Fruit fly (Drosophila melanogaster) whole organism, embryonic: Measurements from ENCODE around the gene cic.

ENCODE experiments used
- CG10209 ChIP-seq: fragments of 200-800 bp; sonication (Bioruptor generic); optimal IDR thresholded peaks from 3 replicates; lab custom pipeline; 2017; ENCODE audit warnings: missing biosample characterization, mild to moderate bottlenecking, missing genetic modification characterization, missing genetic modification reagents
- CG10274 ChIP-seq: fragments of 200-800 bp; sonication (Bioruptor generic); optimal IDR thresholded peaks from 3 replicates; lab custom pipeline; 2017; ENCODE audit warnings: missing biosample characterization, mild to moderate bottlenecking, missing genetic modification characterization
- CG11093 ChIP-seq: fragments of 200-800 bp; sonication (Bioruptor generic); IDR thresholded peaks from 3 replicates; pipeline ENCODE4 v1.3.6; 2022; ENCODE audit warnings: missing biosample characterization, missing genetic modification characterization
- CG11504 ChIP-seq: fragments of 200-800 bp; sonication (Bioruptor generic); optimal IDR thresholded peaks from 3 replicates; lab custom pipeline; 2019; ENCODE audit warnings: missing biosample characterization, mild to moderate bottlenecking, missing genetic modification characterization, moderate library complexity
- CG1233 ChIP-seq: fragments of 200-800 bp; sonication (Bioruptor generic); optimal IDR thresholded peaks from 4 replicates; lab custom pipeline; 2018; ENCODE audit warnings: missing biosample characterization, mild to moderate bottlenecking, missing genetic modification characterization
- CG12391 ChIP-seq: fragments of 200-800 bp; sonication (Bioruptor generic); optimal IDR thresholded peaks from 3 replicates; lab custom pipeline; 2018; ENCODE audit warnings: missing biosample characterization, mild to moderate bottlenecking, missing genetic modification characterization, moderate library complexity
- CG12659 ChIP-seq: fragments of 200-800 bp; sonication (Bioruptor generic); optimal IDR thresholded peaks from 3 replicates; lab custom pipeline; 2017; ENCODE audit warnings: mild to moderate bottlenecking, missing biosample characterization, missing genetic modification reagents, missing genetic modification characterization
- CG12769 ChIP-seq: fragments of 200-800 bp; sonication (Bioruptor generic); optimal IDR thresholded peaks from 2 replicates; lab custom pipeline; 2019; ENCODE audit warnings: missing biosample characterization, mild to moderate bottlenecking, missing genetic modification characterization, moderate library complexity
- CG13296 ChIP-seq: fragments of 200-800 bp; sonication (Bioruptor generic); optimal IDR thresholded peaks from 3 replicates; lab custom pipeline; 2018; ENCODE audit warnings: missing biosample characterization, mild to moderate bottlenecking, missing genetic modification characterization
- CG13624 ChIP-seq: fragments of 200-800 bp; sonication (Bioruptor generic); optimal IDR thresholded peaks from 2 replicates; lab custom pipeline; 2016; ENCODE audit warnings: missing biosample characterization, missing genetic modification characterization
- CG13775 ChIP-seq: fragments of 200-800 bp; sonication (Bioruptor generic); optimal IDR thresholded peaks from 3 replicates; lab custom pipeline; 2017; ENCODE audit warnings: missing biosample characterization, mild to moderate bottlenecking, missing genetic modification characterization
- CG14710 ChIP-seq: fragments of 200-800 bp; sonication (Bioruptor generic); optimal IDR thresholded peaks from 3 replicates; lab custom pipeline; 2019; ENCODE audit warnings: missing biosample characterization, mild to moderate bottlenecking, missing genetic modification characterization, moderate library complexity
- CG17186 ChIP-seq: fragments of 200-800 bp; sonication (Bioruptor generic); optimal IDR thresholded peaks from 3 replicates; lab custom pipeline; 2017; ENCODE audit warnings: missing biosample characterization, missing genetic modification reagents, missing genetic modification characterization
- CG17361 ChIP-seq: fragments of 200-800 bp; sonication (Bioruptor generic); IDR thresholded peaks from 3 replicates; pipeline ENCODE4 v1.3.6; 2022; ENCODE audit warnings: missing biosample characterization, missing genetic modification characterization
- CG17802 ChIP-seq: fragments of 200-800 bp; sonication (Bioruptor generic); optimal IDR thresholded peaks from 2 replicates; lab custom pipeline; 2018; ENCODE audit warnings: missing biosample characterization, mild to moderate bottlenecking, missing genetic modification characterization, moderate library complexity
- CG18619 ChIP-seq: fragments of 200-800 bp; sonication (Bioruptor generic); optimal IDR thresholded peaks from 3 replicates; lab custom pipeline; 2017; ENCODE audit warnings: missing biosample characterization, mild to moderate bottlenecking, missing genetic modification characterization
- CG2120 ChIP-seq: fragments of 200-800 bp; sonication (Bioruptor generic); optimal IDR thresholded peaks from 3 replicates; lab custom pipeline; 2016; ENCODE audit warnings: missing biosample characterization, missing genetic modification characterization
- CG2199 ChIP-seq: fragments of 200-800 bp; sonication (Bioruptor generic); IDR thresholded peaks from 3 replicates; pipeline ENCODE4 v1.3.6; 2022; ENCODE audit warnings: missing biosample characterization, missing genetic modification characterization
- CG2678 ChIP-seq: fragments of 200-800 bp; sonication (Bioruptor generic); optimal IDR thresholded peaks from 3 replicates; lab custom pipeline; 2019; ENCODE audit warnings: missing biosample characterization, mild to moderate bottlenecking, missing genetic modification characterization, moderate library complexity
- CG3847 ChIP-seq: fragments of 200-800 bp; sonication (Bioruptor generic); IDR thresholded peaks from 2 replicates; pipeline ENCODE4 v1.3.6; 2022; ENCODE audit warnings: missing biosample characterization, missing genetic modification characterization
- CG5180 ChIP-seq: fragments of 200-800 bp; sonication (Bioruptor generic); optimal IDR thresholded peaks from 3 replicates; lab custom pipeline; 2017; ENCODE audit warnings: missing biosample characterization, missing genetic modification characterization, mild to moderate bottlenecking, moderate library complexity, missing genetic modification reagents
- CG6791 ChIP-seq: fragments of 200-800 bp; sonication (Bioruptor generic); IDR thresholded peaks from 3 replicates; pipeline ENCODE4 v1.3.6; 2022; ENCODE audit warnings: missing biosample characterization, missing genetic modification characterization; ENCODE audit not compliant: partially characterized antibody
- CG7556 ChIP-seq: fragments of 200-800 bp; sonication (Bioruptor generic); optimal IDR thresholded peaks from 2 replicates; lab custom pipeline; 2017; ENCODE audit warnings: missing biosample characterization, mild to moderate bottlenecking, missing genetic modification characterization
- CG7839 ChIP-seq: fragments of 200-800 bp; sonication (Bioruptor generic); optimal IDR thresholded peaks from 3 replicates; lab custom pipeline; 2018; ENCODE audit warnings: missing biosample characterization, mild to moderate bottlenecking, missing genetic modification characterization, moderate library complexity
- CG9437 ChIP-seq: fragments of 200-800 bp; sonication (Bioruptor generic); optimal IDR thresholded peaks from 2 replicates; lab custom pipeline; 2018; ENCODE audit warnings: missing biosample characterization, mild to moderate bottlenecking, missing genetic modification characterization
- CG9727 ChIP-seq: fragments of 200-800 bp; sonication (Bioruptor generic); optimal IDR thresholded peaks from 3 replicates; lab custom pipeline; 2017; ENCODE audit warnings: missing biosample characterization, mild to moderate bottlenecking, missing genetic modification characterization
- CoRest ChIP-seq: fragments of 200-800 bp; sonication (Bioruptor generic); optimal IDR thresholded peaks from 3 replicates; lab custom pipeline; 2018; ENCODE audit warnings: missing biosample characterization, mild to moderate bottlenecking, missing genetic modification characterization, moderate library complexity
- D19B ChIP-seq: fragments of 200-800 bp; sonication (Bioruptor generic); optimal IDR thresholded peaks from 2 replicates; lab custom pipeline; 2017; ENCODE audit warnings: missing biosample characterization, mild to moderate bottlenecking, missing genetic modification characterization
- Deaf1 ChIP-seq: fragments of 200-800 bp; optimal IDR thresholded peaks from 3 replicates; lab custom pipeline; 2019; ENCODE audit warnings: missing biosample characterization, mild to moderate bottlenecking, missing genetic modification characterization, moderate library complexity
- Hr51 ChIP-seq, 2 experiments: fragments of 200-800 bp; sonication (Bioruptor generic); optimal IDR thresholded peaks; 2 replicates in 1 of 2; 3 replicates in 1 of 2; lab custom pipeline; 2016 to 2018; ENCODE audit warnings: missing biosample characterization in 2 of 2, missing genetic modification characterization in 2 of 2, mild to moderate bottlenecking in 1 of 2, moderate library complexity in 1 of 2
- Nf-YA ChIP-seq: fragments of 200-800 bp; sonication (Bioruptor generic); IDR thresholded peaks from 2 replicates; pipeline ENCODE4 v1.3.6; 2022; ENCODE audit warnings: missing biosample characterization, missing genetic modification characterization
- Nf-YC ChIP-seq: fragments of 200-800 bp; optimal IDR thresholded peaks from 3 replicates; lab custom pipeline; 2019; ENCODE audit warnings: missing biosample characterization, mild to moderate bottlenecking, missing genetic modification characterization, moderate library complexity
- Ptx1 ChIP-seq: fragments of 200-800 bp; sonication (Bioruptor generic); IDR thresholded peaks from 2 replicates; pipeline ENCODE4 v1.3.6; 2022; ENCODE audit warnings: missing biosample characterization, missing genetic modification characterization
- Side ChIP-seq: fragments of 200-800 bp; sonication (Bioruptor generic); optimal IDR thresholded peaks from 2 replicates; lab custom pipeline; 2016; ENCODE audit warnings: missing biosample characterization, missing genetic modification characterization
- Sox102F ChIP-seq: fragments of 200-800 bp; sonication (Bioruptor generic); optimal IDR thresholded peaks from 2 replicates; lab custom pipeline; 2018; ENCODE audit warnings: missing biosample characterization, mild to moderate bottlenecking, missing genetic modification characterization, moderate library complexity
- Ssrp ChIP-seq: fragments of 200-800 bp; sonication (Bioruptor generic); optimal IDR thresholded peaks from 2 replicates; lab custom pipeline; 2018; ENCODE audit warnings: missing biosample characterization, mild to moderate bottlenecking, missing genetic modification characterization, moderate library complexity
- Xrp1 ChIP-seq: fragments of 200-800 bp; sonication (Bioruptor generic); IDR thresholded peaks from 2 replicates; pipeline ENCODE4 v1.3.6; 2022; ENCODE audit warnings: missing biosample characterization, missing genetic modification characterization
- ab ChIP-seq: fragments of 200-800 bp; sonication (Bioruptor generic); optimal IDR thresholded peaks from 2 replicates; lab custom pipeline; 2016; ENCODE audit warnings: missing biosample characterization, missing genetic modification characterization
- ewg ChIP-seq: fragments of 200-800 bp; sonication (Bioruptor generic); optimal IDR thresholded peaks from 3 replicates; lab custom pipeline; 2017; ENCODE audit warnings: mild to moderate bottlenecking, missing biosample characterization, missing genetic modification reagents, missing genetic modification characterization
- fd102C ChIP-seq: fragments of 200-800 bp; sonication (Bioruptor generic); optimal IDR thresholded peaks from 2 replicates; lab custom pipeline; 2018; ENCODE audit warnings: missing biosample characterization, mild to moderate bottlenecking, missing genetic modification characterization, moderate library complexity
- gem ChIP-seq: fragments of 200-800 bp; sonication (Bioruptor generic); optimal IDR thresholded peaks from 2 replicates; lab custom pipeline; 2019; ENCODE audit warnings: missing biosample characterization, mild to moderate bottlenecking, missing genetic modification characterization, moderate library complexity
- grau ChIP-seq: fragments of 200-800 bp; optimal IDR thresholded peaks from 3 replicates; lab custom pipeline; 2019; ENCODE audit warnings: missing biosample characterization, mild to moderate bottlenecking, missing genetic modification characterization, moderate library complexity
- gt ChIP-seq: fragments of 200-800 bp; sonication (Bioruptor generic); IDR thresholded peaks from 2 replicates; pipeline ENCODE4 v1.3.6; 2022; ENCODE audit warnings: missing biosample characterization, missing genetic modification characterization
- mld ChIP-seq: fragments of 200-800 bp; sonication (Bioruptor generic); IDR thresholded peaks from 3 replicates; pipeline ENCODE4 v1.3.6; 2022; ENCODE audit warnings: missing biosample characterization, missing genetic modification characterization; ENCODE audit not compliant: partially characterized antibody
- row ChIP-seq: fragments of 200-800 bp; sonication (Bioruptor generic); IDR thresholded peaks from 3 replicates; pipeline ENCODE4 v1.3.6; 2022; ENCODE audit warnings: missing biosample characterization, missing genetic modification characterization
- seq ChIP-seq: fragments of 200-800 bp; sonication (Bioruptor generic); IDR thresholded peaks from 2 replicates; pipeline ENCODE4 v1.3.6; 2022; ENCODE audit warnings: missing biosample characterization, missing genetic modification characterization
- trh ChIP-seq: fragments of 200-800 bp; sonication (Bioruptor generic); optimal IDR thresholded peaks from 2 replicates; lab custom pipeline; 2016; ENCODE audit warnings: missing biosample characterization, missing genetic modification characterization
- zen2 ChIP-seq: fragments of 200-800 bp; sonication (Bioruptor generic); IDR thresholded peaks from 3 replicates; pipeline ENCODE4 v1.3.6; 2022; ENCODE audit warnings: missing biosample characterization, missing genetic modification characterization; ENCODE audit not compliant: partially characterized antibody

The cic gene

DNA sequence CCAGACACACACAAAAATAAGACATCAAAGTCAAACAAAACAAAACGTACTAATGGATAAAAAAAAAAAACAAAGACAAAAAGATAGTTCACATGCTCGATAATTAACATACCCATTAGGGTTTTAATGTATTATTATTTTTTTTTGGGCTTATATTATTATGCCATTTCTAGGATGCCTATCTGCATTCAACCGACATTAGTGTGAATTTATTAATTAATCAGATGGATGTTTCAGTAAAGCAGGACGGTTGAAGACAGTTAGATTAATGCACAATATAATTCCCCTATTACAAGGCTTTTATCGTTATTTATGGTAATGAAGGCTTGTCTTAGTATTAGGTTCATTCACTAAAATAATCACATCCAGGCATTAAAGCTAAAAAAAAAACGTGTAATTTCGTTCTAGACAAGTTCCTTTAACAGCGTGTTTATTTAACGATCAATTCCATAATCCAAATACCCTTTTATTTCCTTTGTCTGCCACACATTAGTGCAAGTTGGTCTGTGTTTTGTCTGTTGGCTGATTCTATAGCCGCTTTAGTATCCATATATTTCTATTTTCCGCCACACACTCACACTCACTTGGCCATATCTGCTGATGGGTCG, 12.8 kb downstream of the cic start (continued):
- TF ChIP-seq zen2 (no peak), CG17802 (tag; lab: Kevin White, UChicago) (no peak), CG2120 (peak; percentile 16), Nf-YC (tag; lab: Kevin White, UChicago) (no peak), CG17361 (GFP tag; lab: Robert Waterston, UW) (peak; percentile 62; the same call in 2 of the 3 replicates), D19B (GFP tag; lab: Kevin White, UChicago) (peak; percentile 81), CG13624 (peak; percentile 6), Ptx1 (peak; percentile 19; the same call in 1 of the 2 replicates), Ssrp (tag; lab: Kevin White, UChicago) (peak; percentile 20), CG9727 (GFP tag; lab: Kevin White, UChicago) (peak; percentile 36), CG7556 (GFP tag; lab: Kevin White, UChicago) (peak; percentile 14), seq (GFP tag; lab: Robert Waterston, UW) (peak; percentile 29; the same call in 1 of the 2 replicates), CG7839 (peak; percentile 31), grau (peak; percentile 27), Nf-YA (GFP tag; lab: Robert Waterston, UW) (no peak), CG13775 (GFP tag; lab: Kevin White, UChicago) (no peak), CG9437 (GFP tag; lab: Kevin White, UChicago) (peak; percentile 4), fd102C (no peak), CG17186 (no peak), CG11093 (GFP tag; lab: Robert Waterston, UW) (no peak), Hr51 (GFP tag; optimal IDR thresholded peaks at IDR 0.05; lab: Kevin White, UChicago) (peak in 1 of 2 experiments; percentile 52), mld (GFP tag; lab: Robert Waterston, UW) (no peak), CoRest (peak; percentile 17), CG12659 (peak; percentile 20), CG18619 (GFP tag; lab: Kevin White, UChicago) (peak; percentile 12), CG5180 (no peak), CG13296 (no peak), CG12769 (tag; lab: Kevin White, UChicago) (peak; percentile 21), ewg (GFP tag; lab: Kevin White, UChicago) (no peak), Xrp1 (GFP tag; lab: Robert Waterston, UW) (0 out of 2 replicates have a peak, but pooled peaks have one; percentile 6), CG10209 (GFP tag; lab: Kevin White, UChicago) (no peak), CG3847 (GFP tag; lab: Robert Waterston, UW) (peak; percentile 23; the same call in 1 of the 2 replicates), Side (GFP tag; lab: Kevin White, UChicago) (no peak), CG2199 (GFP tag; lab: Robert Waterston, UW) (no peak), CG6791 (GFP tag; lab: Robert Waterston, UW) (no peak), Sox102F (GFP tag; lab: Kevin White, UChicago) (peak; percentile 37), CG10274 (GFP tag; lab: Kevin White, UChicago) (peak; percentile 22), ab (no peak), gem (tag; lab: Kevin White, UChicago) (peak; percentile 44), CG2678 (tag; lab: Kevin White, UChicago) (peak; percentile 9), Deaf1 (tag; lab: Kevin White, UChicago) (no peak), row (GFP tag; lab: Robert Waterston, UW) (peak; percentile 32; the same call in 2 of the 3 replicates), gt (GFP tag; lab: Robert Waterston, UW) (no peak), CG11504 (tag; lab: Kevin White, UChicago) (peak; percentile 36), trh (GFP tag; lab: Kevin White, UChicago) (no peak), CG12391 (tag; lab: Kevin White, UChicago) (peak; percentile 2), CG1233 (GFP tag; lab: Kevin White, UChicago) (peak; percentile 0), CG14710 (tag; lab: Kevin White, UChicago) (no peak)
